Worm (Caenorhabditis elegans) whole organism, midembryonic: ENCODE data around the gene Y16E11A.4.

ENCODE experiments used
- cog-1 ChIP-seq: sonication (generic microtip); optimal IDR thresholded peaks from 2 replicates; lab custom pipeline; 2016; ENCODE audit warnings: missing genetic modification characterization, missing compliant biosample characterization
- flt-1 ChIP-seq: fragments of 200-800 bp; sonication (Bioruptor generic); IDR thresholded peaks from 2 replicates; pipeline ENCODE4 v1.3.6; 2022; ENCODE audit warnings: missing genetic modification characterization, missing compliant biosample characterization
- klf-2 ChIP-seq: fragments of 200-800 bp; sonication (Bioruptor generic); conservative IDR thresholded peaks from 2 replicates; pipeline ENCODE4 v1.3.6; 2022; ENCODE audit warnings: missing genetic modification reagents, missing genetic modification characterization, missing compliant biosample characterization
- ref-1 ChIP-seq: fragments of 200-800 bp; sonication (Bioruptor generic); conservative IDR thresholded peaks from 2 replicates; pipeline ENCODE4 v1.3.6; 2022; ENCODE audit warnings: missing genetic modification reagents, missing genetic modification characterization, missing compliant biosample characterization
- tab-1 ChIP-seq: fragments of 200-800 bp; sonication (Bioruptor generic); IDR thresholded peaks from 2 replicates; pipeline ENCODE4 v1.3.6; 2022; ENCODE audit warnings: missing genetic modification characterization, missing compliant biosample characterization
- ztf-29 ChIP-seq: fragments of 200-800 bp; sonication (Bioruptor generic); IDR thresholded peaks from 2 replicates; pipeline ENCODE4 v1.3.6; 2022; ENCODE audit warnings: missing genetic modification reagents, missing genetic modification characterization, missing compliant biosample characterization

ce11 chrII:2026525-2026924 lies 39.4 kb downstream of the Y16E11A.4 start, which contains the start of gene bath-21:
- TF ChIP-seq klf-2 (GFP tag; lab: Robert Waterston, UW) (no peak), flt-1 (GFP tag; lab: Robert Waterston, UW) (no peak), ref-1 (no peak), ztf-29 (GFP tag; lab: Robert Waterston, UW) (no peak), cog-1 (tag; lab: Kevin White, UChicago) (no peak), tab-1 (no peak)
